Worm (Caenorhabditis elegans) whole organism, midembryonic: ENCODE data around the gene T05C12.11.

Experiments used
- T22C8.4 ChIP-seq: fragments of 200-800 bp; sonication (Bioruptor generic); IDR thresholded peaks from 2 replicates; pipeline ENCODE4 v1.3.6; 2022; ENCODE audit warnings: missing genetic modification characterization, missing compliant biosample characterization
- cog-1 ChIP-seq: sonication (generic microtip); optimal IDR thresholded peaks from 2 replicates; lab custom pipeline; 2016; ENCODE audit warnings: missing genetic modification characterization, missing compliant biosample characterization
- tab-1 ChIP-seq: fragments of 200-800 bp; sonication (Bioruptor generic); IDR thresholded peaks from 2 replicates; pipeline ENCODE4 v1.3.6; 2022; ENCODE audit warnings: missing genetic modification characterization, missing compliant biosample characterization
- ztf-29 ChIP-seq: fragments of 200-800 bp; sonication (Bioruptor generic); IDR thresholded peaks from 2 replicates; pipeline ENCODE4 v1.3.6; 2022; ENCODE audit warnings: missing genetic modification reagents, missing genetic modification characterization, missing compliant biosample characterization

- TF ChIP-seq ztf-29 (GFP tag; lab: Robert Waterston, UW) (no peak), T22C8.4 (GFP tag; lab: Robert Waterston, UW) (no peak), tab-1 (GFP tag; lab: Robert Waterston, UW) (no peak), cog-1 (tag; lab: Kevin White, UChicago) (no peak)
Observed at ce11 chrII:8198503-8198902, 28.2 kb upstream of the T05C12.11 start, which contains the start of gene qua-1.
